Worm (Caenorhabditis elegans) whole organism, late embryonic: Measurements from ENCODE around the gene F29G9.1.
A peak's percentile ranks its signal among the peaks of the same experiment; 100 is the strongest.

Source experiments
- C08G9.2 ChIP-seq: sonication (generic microtip); optimal IDR thresholded peaks from 2 replicates; lab custom pipeline; 2016; ENCODE audit warnings: mild to moderate bottlenecking, missing genetic modification characterization, moderate library complexity, missing compliant biosample characterization
- K02D7.2 ChIP-seq: sonication (generic microtip); optimal IDR thresholded peaks from 2 replicates; lab custom pipeline; 2017; ENCODE audit warnings: mild to moderate bottlenecking, missing genetic modification characterization, missing compliant biosample characterization
- K09A11.1 ChIP-seq: sonication (generic microtip); optimal IDR thresholded peaks from 2 replicates; lab custom pipeline; 2017; ENCODE audit warnings: antibody characterized with exemption, mild to moderate bottlenecking, missing genetic modification characterization, missing compliant biosample characterization; ENCODE audit not compliant: insufficient read depth
- ahr-1 ChIP-seq: sonication (generic microtip); optimal IDR thresholded peaks from 2 replicates; lab custom pipeline; 2016; ENCODE audit warnings: missing genetic modification characterization, missing compliant biosample characterization
- ceh-19 ChIP-seq: fragments of 200-800 bp; sonication (Bioruptor generic); optimal IDR thresholded peaks from 2 replicates; lab custom pipeline; 2018; ENCODE audit warnings: mild to moderate bottlenecking, missing genetic modification characterization, missing compliant biosample characterization
- ceh-22 ChIP-seq: sonication (generic microtip); optimal IDR thresholded peaks from 2 replicates; lab custom pipeline; 2017; ENCODE audit warnings: missing biosample characterization, missing genetic modification characterization
- ceh-30 ChIP-seq: fragments of 150-350 bp; optimal IDR thresholded peaks from 2 replicates; lab custom pipeline; 2014; ENCODE audit warnings: missing biosample characterization, missing genetic modification characterization
- ceh-31 ChIP-seq: sonication (generic microtip); optimal IDR thresholded peaks from 2 replicates; lab custom pipeline; 2016; ENCODE audit warnings: missing genetic modification characterization, missing compliant biosample characterization
- ceh-34 ChIP-seq: sonication (generic microtip); optimal IDR thresholded peaks from 2 replicates; lab custom pipeline; 2016; ENCODE audit warnings: mild to moderate bottlenecking, missing genetic modification characterization, missing compliant biosample characterization
- ceh-45 ChIP-seq: fragments of 200-800 bp; sonication (Bioruptor generic); IDR thresholded peaks from 2 replicates; pipeline ENCODE4 v1.3.6; 2022; ENCODE audit warnings: missing genetic modification reagents, missing genetic modification characterization, missing compliant biosample characterization
- ceh-48 ChIP-seq: sonication (generic microtip); optimal IDR thresholded peaks from 2 replicates; lab custom pipeline; 2016; ENCODE audit warnings: missing genetic modification characterization, inconsistent platforms, missing compliant biosample characterization
- dmd-4 ChIP-seq: sonication (generic microtip); optimal IDR thresholded peaks from 2 replicates; lab custom pipeline; 2016; ENCODE audit warnings: borderline replicate concordance, missing genetic modification characterization, missing compliant biosample characterization
- dve-1 ChIP-seq: sonication (generic microtip); optimal IDR thresholded peaks from 2 replicates; lab custom pipeline; 2017; ENCODE audit warnings: antibody characterized with exemption, mild to moderate bottlenecking, missing genetic modification characterization, missing compliant biosample characterization
- elt-2 ChIP-seq: sonication (generic microtip); optimal IDR thresholded peaks from 2 replicates; lab custom pipeline; 2016; ENCODE audit warnings: missing genetic modification reagents, missing genetic modification characterization, missing compliant biosample characterization
- fkh-6 ChIP-seq: sonication (generic microtip); optimal IDR thresholded peaks from 2 replicates; lab custom pipeline; 2016; ENCODE audit warnings: missing genetic modification characterization, missing compliant biosample characterization
- hlh-15 ChIP-seq: sonication (generic microtip); optimal IDR thresholded peaks from 2 replicates; lab custom pipeline; 2016; ENCODE audit warnings: missing genetic modification characterization, missing compliant biosample characterization
- hlh-30 ChIP-seq: sonication (generic microtip); optimal IDR thresholded peaks from 2 replicates; lab custom pipeline; 2017; ENCODE audit warnings: antibody characterized with exemption, missing genetic modification characterization, missing compliant biosample characterization; ENCODE audit not compliant: insufficient read depth
- hlh-6 ChIP-seq: sonication (generic microtip); optimal IDR thresholded peaks from 2 replicates; lab custom pipeline; 2016; ENCODE audit warnings: missing genotype, missing genetic modification characterization, missing compliant biosample characterization
- hlh-8 ChIP-seq: sonication (generic microtip); optimal IDR thresholded peaks from 2 replicates; lab custom pipeline; 2016; ENCODE audit warnings: missing genotype, missing genetic modification characterization, missing compliant biosample characterization
- lin-11 ChIP-seq: fragments of 200-800 bp; sonication (Bioruptor generic); optimal IDR thresholded peaks from 2 replicates; lab custom pipeline; 2018; ENCODE audit warnings: mild to moderate bottlenecking, missing genetic modification characterization, missing compliant biosample characterization
- madf-2 ChIP-seq: sonication (generic microtip); optimal IDR thresholded peaks from 2 replicates; lab custom pipeline; 2017; ENCODE audit warnings: missing genetic modification characterization, missing compliant biosample characterization
- nfya-1 ChIP-seq: sonication (generic microtip); optimal IDR thresholded peaks from 2 replicates; lab custom pipeline; 2017; ENCODE audit warnings: missing genetic modification characterization, mild to moderate bottlenecking, missing compliant biosample characterization, antibody characterized with exemption, moderate library complexity
- npax-4 ChIP-seq: sonication (generic microtip); optimal IDR thresholded peaks from 2 replicates; lab custom pipeline; 2016; ENCODE audit warnings: missing genetic modification characterization, missing compliant biosample characterization
- pat-9 ChIP-seq: fragments of 200-800 bp; sonication (Bioruptor generic); optimal IDR thresholded peaks from 2 replicates; lab custom pipeline; 2018; ENCODE audit warnings: mild to moderate bottlenecking, missing genetic modification characterization, moderate library complexity, missing compliant biosample characterization
- pax-1 ChIP-seq: fragments of 150-350 bp; optimal IDR thresholded peaks from 2 replicates; lab custom pipeline; 2014; ENCODE audit warnings: missing biosample characterization, missing genetic modification characterization
- pha-4 ChIP-seq: fragments of 150-350 bp; optimal IDR thresholded peaks from 2 replicates; lab custom pipeline; 2018; ENCODE audit warnings: missing biosample characterization, missing genetic modification reagents, missing genetic modification characterization
- pqm-1 ChIP-seq: sonication (generic microtip); optimal IDR thresholded peaks from 2 replicates; lab custom pipeline; 2016; ENCODE audit warnings: missing genetic modification characterization, missing compliant biosample characterization
- ref-2 ChIP-seq: sonication (generic microtip); optimal IDR thresholded peaks from 2 replicates; lab custom pipeline; 2016; ENCODE audit warnings: missing genetic modification characterization, missing compliant biosample characterization
- sdc-2 ChIP-seq: sonication (generic microtip); optimal IDR thresholded peaks from 2 replicates; lab custom pipeline; 2016; ENCODE audit warnings: missing genotype, missing genetic modification characterization, missing compliant biosample characterization
- syd-9 ChIP-seq: sonication (generic microtip); optimal IDR thresholded peaks from 2 replicates; lab custom pipeline; 2016; ENCODE audit warnings: mild to moderate bottlenecking, missing genetic modification characterization, moderate library complexity, missing compliant biosample characterization
- tbx-2 ChIP-seq: sonication (generic microtip); optimal IDR thresholded peaks from 2 replicates; lab custom pipeline; 2016; ENCODE audit warnings: missing genetic modification characterization, missing compliant biosample characterization
- tbx-7 ChIP-seq: sonication (generic microtip); optimal IDR thresholded peaks from 2 replicates; lab custom pipeline; 2016; ENCODE audit warnings: missing genotype, missing genetic modification characterization, missing compliant biosample characterization
- ttx-3 ChIP-seq: sonication (generic microtip); optimal IDR thresholded peaks from 2 replicates; lab custom pipeline; 2016; ENCODE audit warnings: missing genetic modification reagents, missing genetic modification characterization, missing compliant biosample characterization
- unc-42 ChIP-seq: sonication (generic microtip); optimal IDR thresholded peaks from 2 replicates; lab custom pipeline; 2016; ENCODE audit warnings: missing genotype, missing genetic modification characterization, missing compliant biosample characterization
- unc-55 ChIP-seq: sonication (generic microtip); optimal IDR thresholded peaks from 2 replicates; lab custom pipeline; 2017; ENCODE audit warnings: missing biosample characterization, missing genetic modification reagents, missing genetic modification characterization

Gene F29G9.1

ce11 chrV:6016097-6016496 is 22.8 kb upstream of the F29G9.1 start:
- no peak for TF ChIP-seq hlh-30 (tag; lab: Kevin White, UChicago)
- TF ChIP-seq hlh-15 (tag; lab: Kevin White, UChicago): no peak
- no peak for TF ChIP-seq fkh-6 (tag; lab: Kevin White, UChicago)
- no peak for TF ChIP-seq pax-1 (tag; lab: Kevin White, UChicago)
- TF ChIP-seq npax-4 (tag; lab: Kevin White, UChicago): no peak
- TF ChIP-seq syd-9 (tag; lab: Kevin White, UChicago): no peak
- TF ChIP-seq elt-2 (tag; lab: Kevin White, UChicago): no peak
- no peak for TF ChIP-seq ttx-3 (tag; lab: Kevin White, UChicago)
- no peak for TF ChIP-seq ceh-31 (tag; lab: Kevin White, UChicago)
- no peak for TF ChIP-seq dmd-4 (tag; lab: Kevin White, UChicago)
- no peak for TF ChIP-seq tbx-2
- TF ChIP-seq ahr-1 (tag; lab: Kevin White, UChicago): no peak
- no peak for TF ChIP-seq K02D7.2 (tag; lab: Kevin White, UChicago)
- no peak for TF ChIP-seq unc-42 (tag; lab: Kevin White, UChicago)
- no peak for TF ChIP-seq hlh-6 (tag; lab: Kevin White, UChicago)
- TF ChIP-seq, all 69 proteins: peak for 0

- TF ChIP-seq unc-55 (GFP tag; lab: Kevin White, UChicago) (no peak), hlh-30 (tag; lab: Kevin White, UChicago) (peak; percentile 30), tbx-7 (no peak), madf-2 (tag; lab: Kevin White, UChicago) (no peak), syd-9 (tag; lab: Kevin White, UChicago) (no peak), hlh-8 (tag; lab: Kevin White, UChicago) (peak; percentile 32), sdc-2 (no peak), ceh-31 (tag; lab: Kevin White, UChicago) (peak; percentile 48), unc-42 (tag; lab: Kevin White, UChicago) (peak; percentile 63), ceh-30 (tag; lab: Kevin White, UChicago) (no peak), dve-1 (tag; lab: Kevin White, UChicago) (peak; percentile 55), nfya-1 (tag; lab: Kevin White, UChicago) (peak; percentile 51), elt-2 (tag; lab: Kevin White, UChicago) (peak; percentile 38), pax-1 (tag; lab: Kevin White, UChicago) (peak; percentile 51), lin-11 (no peak), K09A11.1 (tag; lab: Kevin White, UChicago) (peak; percentile 34), pha-4 (no peak), C08G9.2 (tag; lab: Kevin White, UChicago) (no peak), pat-9 (tag; lab: Kevin White, UChicago) (no peak), tbx-2 (peak; percentile 27), ceh-34 (peak; percentile 34), ceh-19 (GFP tag; lab: Kevin White, UChicago) (no peak), ceh-22 (tag; lab: Kevin White, UChicago) (no peak), ref-2 (tag; lab: Kevin White, UChicago) (no peak), ceh-45 (GFP tag; lab: Robert Waterston, UW) (no peak)
- TF ChIP-seq, all 69 proteins: peak for 11
These were observed 21.3 kb upstream of the F29G9.1 start, which contains the start of the genes rpt-2 and aps-1 for ce11 chrV:6017630-6018029. rpt-2 (minus strand) TSS chrV:6017669. aps-1 (plus strand) TSS chrV:6017970.

ce11 chrV:6018944-6019450 is 19.9 kb upstream of the F29G9.1 start, which contains the start of gene picc-1:
picc-1 (plus strand) TSS chrV:6018994.
- TF ChIP-seq unc-55 (GFP tag; lab: Kevin White, UChicago) (peak; percentile 76), ref-2 (tag; lab: Kevin White, UChicago) (no peak), ttx-3 (tag; lab: Kevin White, UChicago) (no peak), pqm-1 (tag; lab: Kevin White, UChicago) (no peak), ceh-48 (no peak), ceh-34 (peak; percentile 9)
- TF ChIP-seq, all 69 proteins: peak for 2
